Fruit fly (Drosophila melanogaster) whole organism, embryonic: ENCODE results near the gene CG13654.

Experiments used
- B-H1 ChIP-seq: fragments of 200-800 bp; sonication (Bioruptor generic); IDR thresholded peaks from 3 replicates; pipeline ENCODE4 v1.3.6; 2022; ENCODE audit warnings: missing biosample characterization, missing genetic modification characterization
- Bgb ChIP-seq: fragments of 200-800 bp; sonication (Bioruptor generic); IDR thresholded peaks from 2 replicates; pipeline ENCODE4 v1.3.6; 2022; ENCODE audit warnings: missing biosample characterization, missing genetic modification characterization; ENCODE audit not compliant: partially characterized antibody
- CG11085 ChIP-seq: fragments of 200-800 bp; sonication (Bioruptor generic); IDR thresholded peaks from 2 replicates; pipeline ENCODE4 v1.3.6; 2022; ENCODE audit warnings: missing biosample characterization, missing genetic modification characterization
- CG11247 ChIP-seq: fragments of 200-800 bp; sonication (Bioruptor generic); IDR thresholded peaks from 2 replicates; pipeline ENCODE4 v1.3.6; 2022; ENCODE audit warnings: missing biosample characterization, missing genetic modification characterization
- CG1233 ChIP-seq: fragments of 200-800 bp; sonication (Bioruptor generic); optimal IDR thresholded peaks from 4 replicates; lab custom pipeline; 2018; ENCODE audit warnings: missing biosample characterization, mild to moderate bottlenecking, missing genetic modification characterization
- CG1603 ChIP-seq: fragments of 200-800 bp; sonication (Bioruptor generic); optimal IDR thresholded peaks from 2 replicates; lab custom pipeline; 2019; ENCODE audit warnings: missing biosample characterization, mild to moderate bottlenecking, missing genetic modification characterization, moderate library complexity
- CG17359 ChIP-seq: fragments of 200-800 bp; sonication (Bioruptor generic); optimal IDR thresholded peaks from 3 replicates; lab custom pipeline; 2018; ENCODE audit warnings: missing biosample characterization, mild to moderate bottlenecking, missing genetic modification characterization, moderate library complexity
- CG18599 ChIP-seq: fragments of 200-800 bp; sonication (Bioruptor generic); optimal IDR thresholded peaks from 3 replicates; lab custom pipeline; 2017; ENCODE audit warnings: missing biosample characterization, missing genetic modification characterization, mild to moderate bottlenecking, moderate library complexity, missing genetic modification reagents
- CG32532 ChIP-seq: fragments of 200-800 bp; sonication (Bioruptor generic); IDR thresholded peaks from 2 replicates; pipeline ENCODE4 v1.3.6; 2022; ENCODE audit warnings: missing biosample characterization, missing genetic modification characterization
- CG4360 ChIP-seq: fragments of 200-800 bp; sonication (Bioruptor generic); IDR thresholded peaks from 2 replicates; pipeline ENCODE4 v1.3.6; 2022; ENCODE audit warnings: missing biosample characterization, missing genetic modification characterization
- CG7271 ChIP-seq: fragments of 200-800 bp; sonication (Bioruptor generic); optimal IDR thresholded peaks from 2 replicates; lab custom pipeline; 2018; ENCODE audit warnings: missing biosample characterization, mild to moderate bottlenecking, missing genetic modification characterization, moderate library complexity
- CG7963 ChIP-seq: fragments of 200-800 bp; sonication (Bioruptor generic); IDR thresholded peaks from 3 replicates; pipeline ENCODE4 v1.3.6; 2022; ENCODE audit warnings: missing biosample characterization, missing genetic modification characterization; ENCODE audit not compliant: partially characterized antibody
- Dll ChIP-seq: fragments of 200-800 bp; sonication (Bioruptor generic); IDR thresholded peaks from 4 replicates; pipeline ENCODE4 v1.3.6; 2022; ENCODE audit warnings: missing biosample characterization, missing genetic modification characterization; ENCODE audit not compliant: partially characterized antibody
- E2f2 ChIP-seq: fragments of 200-800 bp; sonication (Bioruptor generic); IDR thresholded peaks from 2 replicates; pipeline ENCODE4 v1.3.6; 2022; ENCODE audit warnings: missing biosample characterization, missing genetic modification characterization
- Ets97D ChIP-seq: fragments of 200-800 bp; sonication (Bioruptor generic); optimal IDR thresholded peaks from 3 replicates; lab custom pipeline; 2016; ENCODE audit warnings: missing biosample characterization, missing genetic modification characterization
- HLH4C ChIP-seq: fragments of 200-800 bp; sonication (Bioruptor generic); IDR thresholded peaks from 3 replicates; pipeline ENCODE4 v1.3.6; 2022; ENCODE audit warnings: missing biosample characterization, missing genetic modification characterization; ENCODE audit not compliant: partially characterized antibody
- HmgZ ChIP-seq: fragments of 200-800 bp; sonication (Bioruptor generic); optimal IDR thresholded peaks from 2 replicates; lab custom pipeline; 2018; ENCODE audit warnings: missing biosample characterization, mild to moderate bottlenecking, missing genetic modification characterization
- Hr3 ChIP-seq: fragments of 200-800 bp; sonication (Bioruptor generic); optimal IDR thresholded peaks from 3 replicates; lab custom pipeline; 2016; ENCODE audit warnings: missing biosample characterization, missing genetic modification characterization
- Hr39 ChIP-seq: fragments of >200 bp; optimal IDR thresholded peaks from 2 replicates; lab custom pipeline; 2017
- Nf-YA ChIP-seq: fragments of 200-800 bp; sonication (Bioruptor generic); IDR thresholded peaks from 2 replicates; pipeline ENCODE4 v1.3.6; 2022; ENCODE audit warnings: missing biosample characterization, missing genetic modification characterization
- Nf-YB ChIP-seq: fragments of 200-800 bp; sonication (Bioruptor generic); optimal IDR thresholded peaks from 3 replicates; lab custom pipeline; 2019; ENCODE audit warnings: missing biosample characterization, mild to moderate bottlenecking, missing genetic modification characterization, moderate library complexity
- PHDP ChIP-seq: fragments of 200-800 bp; sonication (Bioruptor generic); optimal IDR thresholded peaks from 3 replicates; lab custom pipeline; 2018; ENCODE audit warnings: missing biosample characterization, mild to moderate bottlenecking, missing genetic modification characterization, moderate library complexity
- Pdp1 ChIP-seq, 2 experiments: fragments of 200-800 bp; sonication (Bioruptor generic); optimal IDR thresholded peaks; 3 replicates each; lab custom pipeline; 2016; ENCODE audit warnings: missing biosample characterization in 2 of 2, missing genetic modification characterization in 2 of 2, mild to moderate bottlenecking in 1 of 2, moderate library complexity in 1 of 2
- Ptx1 ChIP-seq: fragments of 200-800 bp; sonication (Bioruptor generic); IDR thresholded peaks from 2 replicates; pipeline ENCODE4 v1.3.6; 2022; ENCODE audit warnings: missing biosample characterization, missing genetic modification characterization
- Rfx ChIP-seq: fragments of 200-800 bp; sonication (Bioruptor generic); IDR thresholded peaks from 2 replicates; pipeline ENCODE4 v1.3.6; 2022; ENCODE audit warnings: missing biosample characterization, missing genetic modification characterization
- Scr ChIP-seq: fragments of 200-800 bp; sonication (Bioruptor generic); IDR thresholded peaks from 2 replicates; pipeline ENCODE4 v1.3.6; 2022; ENCODE audit warnings: missing biosample characterization, missing genetic modification characterization; ENCODE audit not compliant: partially characterized antibody
- Spps ChIP-seq: fragments of 200-800 bp; sonication (Bioruptor generic); optimal IDR thresholded peaks from 2 replicates; lab custom pipeline; 2018; ENCODE audit warnings: missing biosample characterization, mild to moderate bottlenecking, missing genetic modification characterization
- ab ChIP-seq: fragments of 200-800 bp; sonication (Bioruptor generic); optimal IDR thresholded peaks from 2 replicates; lab custom pipeline; 2016; ENCODE audit warnings: missing biosample characterization, missing genetic modification characterization
- ara ChIP-seq: fragments of 200-800 bp; sonication (Bioruptor generic); IDR thresholded peaks from 2 replicates; pipeline ENCODE4 v1.3.6; 2022; ENCODE audit warnings: missing biosample characterization, missing genetic modification characterization
- bbx ChIP-seq: fragments of 200-800 bp; sonication (Bioruptor generic); IDR thresholded peaks from 2 replicates; pipeline ENCODE4 v1.3.6; 2022; ENCODE audit warnings: missing biosample characterization, missing genetic modification characterization; ENCODE audit not compliant: partially characterized antibody
- chinmo ChIP-seq: fragments of 200-800 bp; sonication (Bioruptor generic); IDR thresholded peaks from 4 replicates; pipeline ENCODE4 v1.3.6; 2022; ENCODE audit warnings: missing biosample characterization, missing genetic modification characterization; ENCODE audit not compliant: partially characterized antibody
- ci ChIP-seq: fragments of 200-800 bp; sonication (Bioruptor generic); IDR thresholded peaks from 3 replicates; pipeline ENCODE4 v1.3.6; 2022; ENCODE audit warnings: missing biosample characterization, missing genetic modification characterization
- exex ChIP-seq: fragments of 200-800 bp; sonication (Bioruptor generic); optimal IDR thresholded peaks from 4 replicates; lab custom pipeline; 2018; ENCODE audit warnings: missing biosample characterization, mild to moderate bottlenecking, missing genetic modification characterization, moderate library complexity
- fru ChIP-seq: fragments of >200 bp; optimal IDR thresholded peaks from 2 replicates; lab custom pipeline; 2017
- insv ChIP-seq, 2 experiments: fragments of 200-800 bp; sonication (Bioruptor generic); optimal IDR thresholded peaks; 3 replicates each; lab custom pipeline; 2016 to 2018; ENCODE audit warnings: missing biosample characterization in 2 of 2, missing genetic modification characterization in 2 of 2
- kay ChIP-seq: fragments of 200-800 bp; sonication (Bioruptor generic); optimal IDR thresholded peaks from 2 replicates; lab custom pipeline; 2016; ENCODE audit warnings: missing biosample characterization, missing genetic modification characterization
- lov ChIP-seq, 2 experiments: fragments of 200-800 bp in 1 of 2; fragments of >200 bp in 1 of 2; sonication (Bioruptor generic) in 1 of 2; IDR thresholded peaks in 1 of 2; optimal IDR thresholded peaks in 1 of 2; 2 replicates in 1 of 2; 3 replicates in 1 of 2; pipeline versions ENCODE4 v1.3.6 to Lab custom; 2017 to 2022; ENCODE audit warnings: missing biosample characterization in 1 of 2, missing genetic modification characterization in 1 of 2
- mld ChIP-seq: fragments of 200-800 bp; sonication (Bioruptor generic); IDR thresholded peaks from 3 replicates; pipeline ENCODE4 v1.3.6; 2022; ENCODE audit warnings: missing biosample characterization, missing genetic modification characterization; ENCODE audit not compliant: partially characterized antibody
- nerfin-2 ChIP-seq: fragments of 200-800 bp; sonication (Bioruptor generic); IDR thresholded peaks from 2 replicates; pipeline ENCODE4 v1.3.6; 2022; ENCODE audit warnings: missing biosample characterization, missing genetic modification characterization; ENCODE audit not compliant: partially characterized antibody
- phol ChIP-seq: fragments of 200-800 bp; sonication (Bioruptor generic); optimal IDR thresholded peaks from 3 replicates; lab custom pipeline; 2018; ENCODE audit warnings: missing biosample characterization, mild to moderate bottlenecking, missing genetic modification characterization, moderate library complexity
- rib ChIP-seq: fragments of 200-800 bp; sonication (Bioruptor generic); IDR thresholded peaks from 2 replicates; pipeline ENCODE4 v1.3.6; 2022; ENCODE audit warnings: missing biosample characterization, missing genetic modification characterization
- sd ChIP-seq: fragments of 200-800 bp; sonication (Bioruptor generic); optimal IDR thresholded peaks from 3 replicates; lab custom pipeline; 2018; ENCODE audit warnings: missing biosample characterization, mild to moderate bottlenecking, missing genetic modification characterization, moderate library complexity
- sob ChIP-seq: fragments of 200-800 bp; sonication (Bioruptor generic); IDR thresholded peaks from 2 replicates; pipeline ENCODE4 v1.3.6; 2022; ENCODE audit warnings: missing biosample characterization, missing genetic modification characterization
- ssp ChIP-seq: fragments of 200-800 bp; sonication (Bioruptor generic); IDR thresholded peaks from 2 replicates; pipeline ENCODE4 v1.3.6; 2022; ENCODE audit warnings: missing biosample characterization, missing genetic modification characterization
- tin ChIP-seq: fragments of 200-800 bp; sonication (Bioruptor generic); optimal IDR thresholded peaks from 3 replicates; lab custom pipeline; 2016; ENCODE audit warnings: missing biosample characterization, missing genetic modification characterization
- tna ChIP-seq: fragments of 200-800 bp; sonication (Bioruptor generic); IDR thresholded peaks from 2 replicates; pipeline ENCODE4 v1.3.6; 2022; ENCODE audit warnings: missing biosample characterization, missing genetic modification characterization; ENCODE audit not compliant: partially characterized antibody
- tx ChIP-seq: fragments of 200-800 bp; sonication (Bioruptor generic); optimal IDR thresholded peaks from 2 replicates; lab custom pipeline; 2016; ENCODE audit warnings: missing biosample characterization, missing genetic modification characterization
- vvl ChIP-seq: fragments of 200-800 bp; sonication (Bioruptor generic); IDR thresholded peaks from 2 replicates; pipeline ENCODE4 v1.3.6; 2022; ENCODE audit warnings: missing biosample characterization, missing genetic modification characterization
- zfh1 ChIP-seq: fragments of 200-800 bp; sonication (Bioruptor generic); IDR thresholded peaks from 3 replicates; pipeline ENCODE4 v1.3.6; 2022; ENCODE audit warnings: missing biosample characterization, missing genetic modification characterization

The CG13654 gene

dm6 chr3R:25215123-25215522 lies 15.5 kb downstream of the CG13654 start, which contains the start of gene Saysd1 (continued):
- peak; percentile 62 for TF ChIP-seq CG11247 (GFP tag; lab: Robert Waterston, UW)
- TF ChIP-seq Nf-YB (GFP tag; lab: Kevin White, UChicago): no peak
- TF ChIP-seq ssp (GFP tag; lab: Robert Waterston, UW): peak; percentile 37; the same call in 1 of the 2 replicates
- 0 out of 2 replicates have a peak, but pooled peaks have one; percentile 8 for TF ChIP-seq CG11085 (GFP tag; lab: Robert Waterston, UW)
- TF ChIP-seq chinmo: peak; percentile 82; the same call in 1 of the 4 replicates
- peak; percentile 66 for TF ChIP-seq Ptx1 (GFP tag; lab: Robert Waterston, UW)
- no peak for TF ChIP-seq Spps
- TF ChIP-seq ci: 0 out of 3 replicates have a peak, but pooled peaks have one; percentile 17
- 0 out of 2 replicates have a peak, but pooled peaks have one; percentile 25 for TF ChIP-seq Nf-YA (GFP tag; lab: Robert Waterston, UW)
- TF ChIP-seq bbx (GFP tag; lab: Robert Waterston, UW): peak; percentile 92
- peak; percentile 37 for TF ChIP-seq CG1603 (tag; lab: Kevin White, UChicago)
- peak; percentile 90 for TF ChIP-seq HLH4C (GFP tag; lab: Robert Waterston, UW)
- 0 out of 2 replicates have a peak, but pooled peaks have one; percentile 29 for TF ChIP-seq ara (GFP tag; lab: Robert Waterston, UW)
- peak in 1 of 2 experiments; percentile 88 for TF ChIP-seq Pdp1 (GFP tag; optimal IDR thresholded peaks at IDR 0.05; lab: Kevin White, UChicago)
- peak; percentile 70 for TF ChIP-seq CG32532 (GFP tag; lab: Robert Waterston, UW)
- no peak for TF ChIP-seq sd (tag; lab: Kevin White, UChicago)
- peak; percentile 81 for TF ChIP-seq tna (GFP tag; lab: Robert Waterston, UW)
- TF ChIP-seq Hr39 (lab: Kevin White, UChicago): no peak
- peak; percentile 45 for TF ChIP-seq CG17359
- TF ChIP-seq nerfin-2: peak; percentile 71
- peak; percentile 9 for TF ChIP-seq exex
- TF ChIP-seq fru (lab: Kevin White, UChicago): no peak
- TF ChIP-seq zfh1 (GFP tag; lab: Robert Waterston, UW): peak; percentile 45; the same call in 1 of the 3 replicates
- TF ChIP-seq tin (GFP tag; lab: Kevin White, UChicago): peak; percentile 30
- TF ChIP-seq B-H1: no peak
- TF ChIP-seq CG7271 (tag; lab: Kevin White, UChicago): peak; percentile 10
- no peak for TF ChIP-seq ab (GFP tag; lab: Kevin White, UChicago)
- TF ChIP-seq phol (tag; lab: Kevin White, UChicago): peak; percentile 36
- peak; percentile 60 for TF ChIP-seq vvl
- TF ChIP-seq CG4360 (GFP tag; lab: Robert Waterston, UW): peak; percentile 53; the same call in 1 of the 2 replicates
- peak; percentile 62 for TF ChIP-seq sob (GFP tag; lab: Robert Waterston, UW)
- TF ChIP-seq PHDP: peak; percentile 7
- peak; percentile 79 for TF ChIP-seq Rfx (GFP tag; lab: Robert Waterston, UW)
- TF ChIP-seq rib (GFP tag; lab: Robert Waterston, UW): no peak
- TF ChIP-seq E2f2 (GFP tag; lab: Robert Waterston, UW): peak; percentile 32; the same call in 1 of the 2 replicates
- peak; percentile 31 for TF ChIP-seq HmgZ (tag; lab: Kevin White, UChicago)
- TF ChIP-seq kay: peak; percentile 14
- no peak for TF ChIP-seq lov (optimal IDR thresholded peaks at IDR 0.05; lab: Kevin White, UChicago)
- no peak for TF ChIP-seq lov (GFP tag; IDR thresholded peaks at IDR 0.05; lab: Robert Waterston, UW)
- peak; percentile 85 for TF ChIP-seq Bgb (GFP tag; lab: Robert Waterston, UW)
- TF ChIP-seq CG18599 (GFP tag; lab: Kevin White, UChicago): peak; percentile 32
- TF ChIP-seq CG7963 (GFP tag; lab: Robert Waterston, UW): peak; percentile 90
- TF ChIP-seq mld (GFP tag; lab: Robert Waterston, UW): peak; percentile 78; the same call in 2 of the 3 replicates
- TF ChIP-seq CG1233 (GFP tag; lab: Kevin White, UChicago): peak; percentile 13
- peak; percentile 86 for TF ChIP-seq Scr
- no peak for TF ChIP-seq Hr3
- no peak for TF ChIP-seq tx
- TF ChIP-seq Ets97D (GFP tag; lab: Kevin White, UChicago): peak; percentile 26
- peak; percentile 90 for TF ChIP-seq Dll (GFP tag; lab: Robert Waterston, UW)
- no peak for TF ChIP-seq insv (GFP tag; optimal IDR thresholded peaks at IDR 0.05; lab: Kevin White, UChicago)
